Worm (Caenorhabditis elegans) whole organism, late embryonic: ENCODE measurements around the gene lyst-1.

Experiments
- ets-4 ChIP-seq: sonication (generic microtip); optimal IDR thresholded peaks from 2 replicates; lab custom pipeline; 2016; ENCODE audit warnings: missing genetic modification characterization, missing compliant biosample characterization
- nhr-11 ChIP-seq: fragments of 150-350 bp; optimal IDR thresholded peaks from 2 replicates; lab custom pipeline; 2014; ENCODE audit warnings: missing biosample characterization, missing genetic modification characterization
- pha-4 ChIP-seq: fragments of 150-350 bp; optimal IDR thresholded peaks from 2 replicates; lab custom pipeline; 2018; ENCODE audit warnings: missing biosample characterization, missing genetic modification reagents, missing genetic modification characterization
- unc-55 ChIP-seq: sonication (generic microtip); optimal IDR thresholded peaks from 2 replicates; lab custom pipeline; 2017; ENCODE audit warnings: missing biosample characterization, missing genetic modification reagents, missing genetic modification characterization
- unc-86 ChIP-seq: sonication (generic microtip); optimal IDR thresholded peaks from 2 replicates; lab custom pipeline; 2016; ENCODE audit warnings: missing genetic modification characterization, missing compliant biosample characterization

DNA sequence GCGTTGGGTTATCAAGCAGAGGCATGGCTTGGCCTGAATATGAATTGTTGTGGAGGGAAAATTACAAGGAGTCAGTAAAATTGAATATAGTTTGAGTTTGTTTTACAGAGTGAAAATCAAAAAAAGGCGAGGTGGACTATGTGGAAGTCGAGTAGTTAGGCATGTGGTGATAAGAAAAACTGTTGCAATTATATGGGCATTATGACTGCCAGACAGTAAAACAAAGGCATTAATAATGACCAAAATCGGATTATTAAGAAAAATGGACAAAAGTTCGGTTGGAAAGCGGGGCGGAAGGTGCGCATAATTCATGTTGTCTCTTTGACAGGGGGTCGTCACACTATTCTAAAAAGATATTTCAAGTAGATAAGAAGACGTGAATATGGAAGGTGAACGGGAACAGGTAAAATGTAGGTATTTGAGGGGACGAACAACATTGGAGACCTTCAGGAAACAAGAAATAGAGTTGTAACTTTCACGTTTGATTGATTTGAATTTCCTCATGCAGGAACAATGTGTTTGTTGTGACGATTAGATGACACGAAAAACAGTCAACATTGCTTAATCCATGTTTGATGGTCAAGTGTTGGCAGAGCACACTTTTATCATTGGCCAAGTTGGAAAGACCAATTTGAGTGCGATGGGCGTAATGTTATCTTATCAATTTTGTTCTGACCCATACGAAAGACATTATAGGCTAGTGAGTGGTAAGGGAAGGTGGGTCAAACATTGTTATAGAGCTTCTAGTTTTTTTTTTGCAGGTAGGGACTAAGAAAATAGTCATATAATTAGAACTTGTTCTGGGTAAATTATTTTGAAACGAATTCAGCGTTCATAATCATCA lies 13.3 kb upstream of the lyst-1 start, which contains the start of gene mfsd-11:
- no peak for TF ChIP-seq pha-4 (tag; lab: Kevin White, UChicago)
- no peak for TF ChIP-seq unc-55 (GFP tag; lab: Kevin White, UChicago)
- no peak for TF ChIP-seq ets-4
- no peak for TF ChIP-seq unc-86 (tag; lab: Kevin White, UChicago)
- no peak for TF ChIP-seq nhr-11 (tag; lab: Kevin White, UChicago)
